Worm (Caenorhabditis elegans) whole organism, early embryonic: ENCODE data around the gene nhr-125.

Experiments used
- B0310.2 ChIP-seq: sonication (generic microtip); optimal IDR thresholded peaks from 2 replicates; lab custom pipeline; 2016; ENCODE audit warnings: mild to moderate bottlenecking, missing genetic modification characterization, missing compliant biosample characterization
- F13C5.2 ChIP-seq: sonication (generic microtip); optimal IDR thresholded peaks from 2 replicates; lab custom pipeline; 2017; ENCODE audit warnings: mild to moderate bottlenecking, missing genetic modification characterization, inconsistent platforms, missing compliant biosample characterization
- aly-1 ChIP-seq: sonication (generic microtip); optimal IDR thresholded peaks from 2 replicates; lab custom pipeline; 2016; ENCODE audit warnings: missing genetic modification characterization, missing compliant biosample characterization
- ama-1 ChIP-seq: fragments of 150-350 bp; optimal IDR thresholded peaks from 2 replicates; lab custom pipeline; 2014
- ceh-13 ChIP-seq: fragments of 200-800 bp; sonication (Bioruptor generic); optimal IDR thresholded peaks from 2 replicates; lab custom pipeline; 2018; ENCODE audit warnings: mild to moderate bottlenecking, missing genetic modification characterization, missing compliant biosample characterization
- ceh-36 ChIP-seq: sonication (generic microtip); optimal IDR thresholded peaks from 2 replicates; lab custom pipeline; 2016; ENCODE audit warnings: missing genetic modification characterization, inconsistent platforms, missing compliant biosample characterization
- flt-1 ChIP-seq: fragments of 200-800 bp; sonication (Bioruptor generic); IDR thresholded peaks from 2 replicates; pipeline ENCODE4 v1.3.6; 2022; ENCODE audit warnings: missing genetic modification characterization, missing compliant biosample characterization
- hmbx-1 ChIP-seq: sonication (generic microtip); optimal IDR thresholded peaks from 2 replicates; lab custom pipeline; 2016; ENCODE audit warnings: mild to moderate bottlenecking, missing genetic modification characterization, missing compliant biosample characterization
- hnd-1 ChIP-seq: sonication (generic microtip); optimal IDR thresholded peaks from 2 replicates; lab custom pipeline; 2016; ENCODE audit warnings: missing genetic modification characterization, missing compliant biosample characterization
- pes-1 ChIP-seq: fragments of 200-800 bp; sonication (Bioruptor generic); IDR thresholded peaks from 2 replicates; pipeline ENCODE4 v1.3.6; 2022; ENCODE audit warnings: missing genetic modification reagents, missing genetic modification characterization, missing compliant biosample characterization
- scrt-1 ChIP-seq: fragments of 200-800 bp; sonication (Bioruptor generic); IDR thresholded peaks from 2 replicates; pipeline ENCODE4 v1.3.6; 2022; ENCODE audit warnings: missing genetic modification characterization, missing compliant biosample characterization
- tbx-11 ChIP-seq: fragments of 200-800 bp; sonication (Bioruptor generic); IDR thresholded peaks from 2 replicates; pipeline ENCODE4 v1.3.6; 2022; ENCODE audit warnings: missing genetic modification characterization, missing compliant biosample characterization
- tbx-37 ChIP-seq: fragments of 200-800 bp; sonication (Bioruptor generic); conservative IDR thresholded peaks from 2 replicates; pipeline ENCODE4 v1.3.6; 2022; ENCODE audit warnings: missing genetic modification reagents, missing genetic modification characterization, missing compliant biosample characterization
- tra-4 ChIP-seq: sonication (generic microtip); optimal IDR thresholded peaks from 2 replicates; lab custom pipeline; 2017; ENCODE audit warnings: missing genetic modification characterization, missing compliant biosample characterization

DNA sequence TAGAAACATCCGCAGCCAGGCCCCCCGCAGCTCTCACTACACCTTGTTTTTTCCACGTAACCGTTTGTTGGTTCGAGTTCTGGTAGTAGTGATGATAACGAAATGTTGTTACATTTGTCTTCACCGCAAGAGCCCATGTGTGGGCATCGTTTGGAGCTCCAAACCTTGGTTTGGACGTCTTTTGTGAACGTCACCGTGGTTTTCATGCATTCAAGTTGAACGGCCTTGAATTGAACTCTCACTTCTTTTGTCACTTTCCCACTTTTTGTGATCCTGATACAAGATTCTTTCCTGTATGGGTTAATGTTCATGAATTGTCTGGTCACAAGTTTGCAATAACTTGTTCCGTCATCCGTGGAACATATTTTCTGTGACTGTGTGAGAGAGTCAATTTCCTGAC is 21.5 kb downstream of the nhr-125 start:
- no peak for TF ChIP-seq aly-1 (tag; lab: Kevin White, UChicago)
- TF ChIP-seq tra-4 = no peak
- no peak for TF ChIP-seq ama-1 (lab: Kevin White, UChicago)
- no peak for TF ChIP-seq B0310.2 (tag; lab: Kevin White, UChicago)
- TF ChIP-seq pes-1 = no peak
- no peak for TF ChIP-seq tbx-37 (GFP tag; lab: Robert Waterston, UW)
- TF ChIP-seq F13C5.2 (tag; lab: Kevin White, UChicago) = no peak
- TF ChIP-seq tbx-11 (GFP tag; lab: Robert Waterston, UW) = no peak
- no peak for TF ChIP-seq hnd-1 (tag; lab: Kevin White, UChicago)
- TF ChIP-seq ceh-13 (GFP tag; lab: Kevin White, UChicago) = no peak
- no peak for TF ChIP-seq flt-1 (GFP tag; lab: Robert Waterston, UW)
- no peak for TF ChIP-seq hmbx-1 (tag; lab: Kevin White, UChicago)
- no peak for TF ChIP-seq scrt-1
- TF ChIP-seq ceh-36 (tag; lab: Kevin White, UChicago) = no peak
